Fruit fly (Drosophila melanogaster) whole organism, wandering third instar larva: ENCODE measurements around the gene CG11951.

Experiments
- Abd-B ChIP-seq: fragments of >200 bp; optimal IDR thresholded peaks from 2 replicates; lab custom pipeline; 2017; ENCODE audit warnings: missing biosample characterization, missing genetic modification characterization
- Dif ChIP-seq: fragments of 200-275, 200-300 bp; sonication (Bioruptor generic); optimal IDR thresholded peaks from 2 replicates; lab custom pipeline; 2018; ENCODE audit warnings: missing biosample characterization, missing genetic modification characterization; ENCODE audit not compliant: partially characterized antibody
- Hnf4 ChIP-seq: fragments of 200-800 bp; sonication (Bioruptor generic); optimal IDR thresholded peaks from 2 replicates; lab custom pipeline; 2016; ENCODE audit warnings: missing biosample characterization, mild to moderate bottlenecking, missing genetic modification characterization
- Hr83 ChIP-seq: fragments of 200-300 bp; sonication (Bioruptor generic); optimal IDR thresholded peaks from 2 replicates; lab custom pipeline; 2016; ENCODE audit warnings: missing biosample characterization, mild to moderate bottlenecking, missing genetic modification characterization, moderate library complexity; ENCODE audit not compliant: poor library complexity, severe bottlenecking
- N ChIP-seq: fragments of >200 bp; optimal IDR thresholded peaks from 2 replicates; lab custom pipeline; 2018; ENCODE audit warnings: missing biosample characterization, missing external identifiers, missing genetic modification characterization
- Rel ChIP-seq, 2 experiments: fragments of 200-800 bp; sonication (Bioruptor generic) in 1 of 2; optimal IDR thresholded peaks; 2 replicates in 1 of 2; 3 replicates in 1 of 2; lab custom pipeline; 2016 to 2019; ENCODE audit warnings: mild to moderate bottlenecking in 2 of 2, missing biosample characterization in 2 of 2, missing genetic modification characterization in 2 of 2, moderate library complexity in 1 of 2
- dl ChIP-seq, 2 experiments: fragments of 175-275, 200-275 bp in 1 of 2; fragments of 200-275 bp in 1 of 2; sonication (Bioruptor generic); optimal IDR thresholded peaks; lab custom pipeline; 2018; ENCODE audit warnings: mild to moderate bottlenecking in 2 of 2, missing biosample characterization in 2 of 2, missing genetic modification characterization in 2 of 2, moderate library complexity in 2 of 2; ENCODE audit not compliant: partially characterized antibody in 2 of 2, insufficient read depth in 1 of 2
- dsf ChIP-seq: sonication (Bioruptor generic); optimal IDR thresholded peaks from 2 replicates; lab custom pipeline; 2016; ENCODE audit warnings: missing biosample characterization, missing genetic modification characterization, borderline replicate concordance
- ey ChIP-seq: fragments of 200-800 bp; sonication (Bioruptor generic); optimal IDR thresholded peaks from 2 replicates; lab custom pipeline; 2016; ENCODE audit warnings: missing biosample characterization, missing genetic modification characterization
- foxo ChIP-seq, 2 experiments: fragments of 200-800 bp; sonication (Bioruptor generic); optimal IDR thresholded peaks; 2 replicates in 1 of 2; 3 replicates in 1 of 2; lab custom pipeline; 2016 to 2017; ENCODE audit warnings: missing biosample characterization in 2 of 2, missing genetic modification characterization in 2 of 2
- fru ChIP-seq: fragments of 200-800 bp; sonication (Bioruptor generic); optimal IDR thresholded peaks from 3 replicates; lab custom pipeline; 2016; ENCODE audit warnings: missing biosample characterization, mild to moderate bottlenecking, missing genetic modification characterization
- psq ChIP-seq: fragments of 200-800 bp; sonication (Bioruptor generic); optimal IDR thresholded peaks from 3 replicates; lab custom pipeline; 2017; ENCODE audit warnings: missing biosample characterization, mild to moderate bottlenecking, missing genetic modification characterization, moderate library complexity

- TF ChIP-seq Hnf4 (GFP tag; lab: Kevin White, UChicago) (no peak), dsf (GFP tag; lab: Kevin White, UChicago) (no peak), Dif (GFP tag; lab: Kevin White, UChicago) (no peak), N (GFP tag; lab: Kevin White, UChicago) (no peak), psq (GFP tag; lab: Kevin White, UChicago) (no peak), dl (GFP tag; optimal IDR thresholded peaks at IDR 0.05; lab: Kevin White, UChicago; ENCODE audit: insufficient read depth in 1 of 2, partially characterized antibody in 2 of 2) (no peak), Hr83 (GFP tag; lab: Kevin White, UChicago) (no peak), foxo (GFP tag; optimal IDR thresholded peaks at IDR 0.05; lab: Kevin White, UChicago) (no peak), Abd-B (GFP tag; lab: Kevin White, UChicago) (no peak), Rel (GFP tag; optimal IDR thresholded peaks at IDR 0.05; lab: Kevin White, UChicago) (no peak), Rel (tag; optimal IDR thresholded peaks at IDR 0.05; lab: Kevin White, UChicago) (no peak), fru (GFP tag; lab: Kevin White, UChicago) (no peak), ey (GFP tag; lab: Kevin White, UChicago) (no peak)
These were observed 6.2 kb upstream of the CG11951 start, which contains the start of gene CG31445 for dm6 chr3R:29244727-29245126.
